Fruit fly (Drosophila melanogaster) whole organism, wandering third instar larva: ENCODE results near the gene CG7974.

ENCODE experiments used
- Abd-B ChIP-seq: fragments of >200 bp; optimal IDR thresholded peaks from 2 replicates; lab custom pipeline; 2017; ENCODE audit warnings: missing biosample characterization, missing genetic modification characterization
- CG32264 ChIP-seq: fragments of 200-800 bp; sonication (Bioruptor generic); optimal IDR thresholded peaks from 2 replicates; lab custom pipeline; 2016; ENCODE audit warnings: missing biosample characterization, missing genetic modification characterization
- CG9705 ChIP-seq: fragments of 200-800 bp; sonication (Bioruptor generic); optimal IDR thresholded peaks from 2 replicates; lab custom pipeline; 2018; ENCODE audit warnings: missing biosample characterization, mild to moderate bottlenecking, missing genetic modification characterization
- CrebA ChIP-seq: fragments of 200-800 bp; sonication (Bioruptor generic); optimal IDR thresholded peaks from 2 replicates; lab custom pipeline; 2016; ENCODE audit warnings: missing biosample characterization, mild to moderate bottlenecking, missing genetic modification characterization, borderline replicate concordance
- HLH106 ChIP-seq: fragments of 200-800 bp; optimal IDR thresholded peaks from 3 replicates; lab custom pipeline; 2019; ENCODE audit warnings: missing biosample characterization, mild to moderate bottlenecking, missing genetic modification characterization, moderate library complexity
- Hnf4 ChIP-seq: fragments of 200-800 bp; sonication (Bioruptor generic); optimal IDR thresholded peaks from 2 replicates; lab custom pipeline; 2016; ENCODE audit warnings: missing biosample characterization, mild to moderate bottlenecking, missing genetic modification characterization
- Hr83 ChIP-seq: fragments of 200-300 bp; sonication (Bioruptor generic); optimal IDR thresholded peaks from 2 replicates; lab custom pipeline; 2016; ENCODE audit warnings: missing biosample characterization, mild to moderate bottlenecking, missing genetic modification characterization, moderate library complexity; ENCODE audit not compliant: poor library complexity, severe bottlenecking
- Jra ChIP-seq: sonication (Bioruptor generic); optimal IDR thresholded peaks from 2 replicates; lab custom pipeline; 2016; ENCODE audit warnings: missing biosample characterization, missing genetic modification characterization
- Mio ChIP-seq: sonication (Bioruptor generic); optimal IDR thresholded peaks from 2 replicates; lab custom pipeline; 2016; ENCODE audit warnings: missing biosample characterization, missing genetic modification characterization
- N ChIP-seq: fragments of >200 bp; optimal IDR thresholded peaks from 2 replicates; lab custom pipeline; 2018; ENCODE audit warnings: missing biosample characterization, missing external identifiers, missing genetic modification characterization
- OdsH ChIP-seq: fragments of 200-800 bp; sonication (Bioruptor generic); optimal IDR thresholded peaks from 2 replicates; lab custom pipeline; 2016; ENCODE audit warnings: missing biosample characterization, mild to moderate bottlenecking, missing genetic modification characterization
- Rel ChIP-seq, 2 experiments: fragments of 200-800 bp; sonication (Bioruptor generic) in 1 of 2; optimal IDR thresholded peaks; 2 replicates in 1 of 2; 3 replicates in 1 of 2; lab custom pipeline; 2016 to 2019; ENCODE audit warnings: mild to moderate bottlenecking in 2 of 2, missing biosample characterization in 2 of 2, missing genetic modification characterization in 2 of 2, moderate library complexity in 1 of 2
- Sp1 ChIP-seq: fragments of 200-800 bp; sonication (Bioruptor generic); optimal IDR thresholded peaks from 3 replicates; lab custom pipeline; 2019; ENCODE audit warnings: missing biosample characterization, mild to moderate bottlenecking, missing genetic modification characterization, moderate library complexity
- Vsx2 ChIP-seq: fragments of 200-300, 225-300 bp; sonication (Bioruptor generic); optimal IDR thresholded peaks from 2 replicates; lab custom pipeline; 2018; ENCODE audit warnings: missing biosample characterization, missing genetic modification characterization; ENCODE audit not compliant: partially characterized antibody
- br ChIP-seq: fragments of 200-800 bp; sonication (Bioruptor generic); optimal IDR thresholded peaks from 2 replicates; lab custom pipeline; 2016; ENCODE audit warnings: missing biosample characterization, missing genetic modification characterization
- brk ChIP-seq: fragments of 200-800 bp; sonication (Bioruptor generic); optimal IDR thresholded peaks from 2 replicates; lab custom pipeline; 2016; ENCODE audit warnings: missing biosample characterization, mild to moderate bottlenecking, missing genetic modification characterization
- dl ChIP-seq, 2 experiments: fragments of 175-275, 200-275 bp in 1 of 2; fragments of 200-275 bp in 1 of 2; sonication (Bioruptor generic); optimal IDR thresholded peaks; lab custom pipeline; 2018; ENCODE audit warnings: mild to moderate bottlenecking in 2 of 2, missing biosample characterization in 2 of 2, missing genetic modification characterization in 2 of 2, moderate library complexity in 2 of 2; ENCODE audit not compliant: partially characterized antibody in 2 of 2, insufficient read depth in 1 of 2
- dmrt93B ChIP-seq: fragments of 200-800 bp; sonication (Bioruptor generic); optimal IDR thresholded peaks from 2 replicates; lab custom pipeline; 2018; ENCODE audit warnings: missing biosample characterization, mild to moderate bottlenecking, missing genetic modification characterization
- dsf ChIP-seq: sonication (Bioruptor generic); optimal IDR thresholded peaks from 2 replicates; lab custom pipeline; 2016; ENCODE audit warnings: missing biosample characterization, missing genetic modification characterization, borderline replicate concordance
- ey ChIP-seq: fragments of 200-800 bp; sonication (Bioruptor generic); optimal IDR thresholded peaks from 2 replicates; lab custom pipeline; 2016; ENCODE audit warnings: missing biosample characterization, missing genetic modification characterization
- foxo ChIP-seq, 2 experiments: fragments of 200-800 bp; sonication (Bioruptor generic); optimal IDR thresholded peaks; 2 replicates in 1 of 2; 3 replicates in 1 of 2; lab custom pipeline; 2016 to 2017; ENCODE audit warnings: missing biosample characterization in 2 of 2, missing genetic modification characterization in 2 of 2
- fru ChIP-seq: fragments of 200-800 bp; sonication (Bioruptor generic); optimal IDR thresholded peaks from 3 replicates; lab custom pipeline; 2016; ENCODE audit warnings: missing biosample characterization, mild to moderate bottlenecking, missing genetic modification characterization
- h ChIP-seq: fragments of 200-800 bp; sonication (Bioruptor generic); optimal IDR thresholded peaks from 3 replicates; lab custom pipeline; 2016; ENCODE audit warnings: missing biosample characterization, mild to moderate bottlenecking, missing genetic modification characterization
- jim ChIP-seq: fragments of 175-275, 200-325 bp; sonication (Bioruptor generic); optimal IDR thresholded peaks from 2 replicates; lab custom pipeline; 2016; ENCODE audit warnings: missing biosample characterization, mild to moderate bottlenecking, missing genetic modification characterization
- lola ChIP-seq: fragments of >200 bp; optimal IDR thresholded peaks from 2 replicates; lab custom pipeline; 2017; ENCODE audit warnings: missing biosample characterization, missing genetic modification characterization
- pan ChIP-seq: fragments of >200 bp; optimal IDR thresholded peaks from 2 replicates; lab custom pipeline; 2017
- psq ChIP-seq: fragments of 200-800 bp; sonication (Bioruptor generic); optimal IDR thresholded peaks from 3 replicates; lab custom pipeline; 2017; ENCODE audit warnings: missing biosample characterization, mild to moderate bottlenecking, missing genetic modification characterization, moderate library complexity
- rgr ChIP-seq: fragments of 200-800 bp; sonication (Bioruptor generic); optimal IDR thresholded peaks from 3 replicates; lab custom pipeline; 2016; ENCODE audit warnings: missing biosample characterization, mild to moderate bottlenecking, missing genetic modification characterization
- sage ChIP-seq: fragments of 200-800 bp; sonication (Bioruptor generic); optimal IDR thresholded peaks from 2 replicates; lab custom pipeline; 2016; ENCODE audit warnings: missing biosample characterization, mild to moderate bottlenecking, missing genetic modification characterization
- usp ChIP-seq: fragments of >200 bp; optimal IDR thresholded peaks from 2 replicates; lab custom pipeline; 2017; ENCODE audit warnings: missing biosample characterization, missing genetic modification characterization
- woc ChIP-seq: sonication (Bioruptor generic); optimal IDR thresholded peaks from 2 replicates; lab custom pipeline; 2016; ENCODE audit warnings: missing biosample characterization, mild to moderate bottlenecking, missing genetic modification characterization

The CG7974 gene

dm6 chr3L:1692122-1692786 is 27.3 kb downstream of the CG7974 start:
- TF ChIP-seq h (GFP tag; lab: Kevin White, UChicago): peak; percentile 84
- peak; percentile 90 for TF ChIP-seq ey (GFP tag; lab: Kevin White, UChicago)
- TF ChIP-seq Hr83: no peak
- TF ChIP-seq Sp1 (GFP tag; lab: Kevin White, UChicago): peak; percentile 88
- peak; percentile 94 for TF ChIP-seq fru (GFP tag; lab: Kevin White, UChicago)
- TF ChIP-seq CG9705 (GFP tag; lab: Kevin White, UChicago): peak; percentile 68
- TF ChIP-seq Abd-B (GFP tag; lab: Kevin White, UChicago): no peak
- peak; percentile 86 for TF ChIP-seq woc (GFP tag; lab: Kevin White, UChicago)
- peak; percentile 84 for TF ChIP-seq dmrt93B (GFP tag; lab: Kevin White, UChicago)
- TF ChIP-seq rgr (GFP tag; lab: Kevin White, UChicago): peak; percentile 91
- peak; percentile 85 for TF ChIP-seq HLH106 (tag; lab: Kevin White, UChicago)
- peak; percentile 93 for TF ChIP-seq br (GFP tag; lab: Kevin White, UChicago)
- TF ChIP-seq CG32264 (GFP tag; lab: Kevin White, UChicago): peak; percentile 79
- peak; percentile 51 for TF ChIP-seq sage (GFP tag; lab: Kevin White, UChicago)
- peak; percentile 95 for TF ChIP-seq psq (GFP tag; lab: Kevin White, UChicago)
- peak; percentile 24 for TF ChIP-seq Rel (GFP tag; optimal IDR thresholded peaks at IDR 0.05; lab: Kevin White, UChicago)
- TF ChIP-seq Rel (tag; optimal IDR thresholded peaks at IDR 0.05; lab: Kevin White, UChicago): peak; percentile 22
- peak; percentile 66 for TF ChIP-seq brk (GFP tag; lab: Kevin White, UChicago)
- TF ChIP-seq OdsH (GFP tag; lab: Kevin White, UChicago): peak; percentile 91
- no peak for TF ChIP-seq N (GFP tag; lab: Kevin White, UChicago)
- peak; percentile 55 for TF ChIP-seq Jra
- peak; percentile 38 for TF ChIP-seq dsf (GFP tag; lab: Kevin White, UChicago)
- no peak for TF ChIP-seq Mio (GFP tag; lab: Kevin White, UChicago)
- peak; percentile 23 to 91 for TF ChIP-seq foxo (GFP tag; optimal IDR thresholded peaks at IDR 0.05; lab: Kevin White, UChicago)
- TF ChIP-seq CrebA (GFP tag; lab: Kevin White, UChicago): peak; percentile 33
- no peak for TF ChIP-seq Vsx2 (GFP tag; lab: Kevin White, UChicago)
- TF ChIP-seq Hnf4: peak; percentile 78
- TF ChIP-seq, all 38 proteins: peak for 21

- no peak for TF ChIP-seq CG32264 (GFP tag; lab: Kevin White, UChicago)
- TF ChIP-seq h (GFP tag; lab: Kevin White, UChicago): peak; percentile 37
These were observed 27.9 kb downstream of the CG7974 start for dm6 chr3L:1692859-1693258.

- TF ChIP-seq br (GFP tag; lab: Kevin White, UChicago): no peak
- no peak for TF ChIP-seq HLH106 (tag; lab: Kevin White, UChicago)
- TF ChIP-seq dsf (GFP tag; lab: Kevin White, UChicago): no peak
- TF ChIP-seq usp (GFP tag; lab: Kevin White, UChicago): no peak
- TF ChIP-seq dl (GFP tag; optimal IDR thresholded peaks at IDR 0.05; lab: Kevin White, UChicago; ENCODE audit: insufficient read depth in 1 of 2, partially characterized antibody in 2 of 2): no peak
- TF ChIP-seq lola (GFP tag; lab: Kevin White, UChicago): no peak
- no peak for TF ChIP-seq brk (GFP tag; lab: Kevin White, UChicago)
- TF ChIP-seq Abd-B (GFP tag; lab: Kevin White, UChicago): no peak
- TF ChIP-seq jim (GFP tag; lab: Kevin White, UChicago): no peak
- no peak for TF ChIP-seq pan (lab: Kevin White, UChicago)
- TF ChIP-seq psq (GFP tag; lab: Kevin White, UChicago): no peak
- TF ChIP-seq Hr83: no peak
- TF ChIP-seq Rel (GFP tag; optimal IDR thresholded peaks at IDR 0.05; lab: Kevin White, UChicago): no peak
- TF ChIP-seq Rel (tag; optimal IDR thresholded peaks at IDR 0.05; lab: Kevin White, UChicago): no peak
- TF ChIP-seq N (GFP tag; lab: Kevin White, UChicago): no peak
- no peak for TF ChIP-seq sage (GFP tag; lab: Kevin White, UChicago)
- no peak for TF ChIP-seq woc (GFP tag; lab: Kevin White, UChicago)
- TF ChIP-seq, all 38 proteins: peak for 0
These were observed 29.4 kb downstream of the CG7974 start, which contains the start of gene CG12011 for dm6 chr3L:1694317-1694716. Gene CG12011 (plus strand): TSS chr3L:1694617.
